Worm (Caenorhabditis elegans): ENCODE measurements around the gene acbp-6.

DNA sequence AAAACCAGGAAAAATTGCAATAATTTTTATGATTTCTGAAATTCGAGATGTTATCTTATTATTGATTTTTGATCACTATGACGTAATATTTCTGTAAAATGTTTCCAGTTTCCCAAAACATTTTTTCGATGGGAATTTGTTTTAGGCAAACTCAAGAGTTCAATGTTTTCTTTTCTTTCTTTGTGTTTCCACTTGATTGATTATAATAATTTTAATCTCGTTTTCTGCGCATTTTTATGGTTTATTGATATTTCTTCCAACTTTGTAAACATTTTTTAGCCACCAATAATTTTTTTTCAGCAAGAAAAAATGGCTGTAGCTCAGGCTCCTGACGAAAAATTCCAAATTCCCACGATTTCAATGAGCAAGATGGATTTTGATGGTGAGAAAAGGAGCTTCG, 19.3 kb downstream of the acbp-6 start, which contains the start of gene W03C9.6:
- TF ChIP-seq ama-1 (optimal IDR thresholded peaks at IDR 0.05) (no peak), ama-1 (GFP tag; optimal IDR thresholded peaks at IDR 0.05) (no peak), hmg-1.2 (GFP tag; IDR thresholded peaks at IDR 0.05) (no peak), ZK185.1 (tag; optimal IDR thresholded peaks at IDR 0.05; ENCODE audit: poor library complexity, severe bottlenecking) (no peak), pha-4 (tag; optimal IDR thresholded peaks at IDR 0.05) (no peak), unc-130 (GFP tag; optimal IDR thresholded peaks at IDR 0.05) (no peak), mel-28 (tag; optimal IDR thresholded peaks at IDR 0.05; ENCODE audit: borderline replicate concordance) (no peak), F52B5.7 (tag; optimal IDR thresholded peaks at IDR 0.05) (no peak), Y67H2A.10 (GFP tag; conservative IDR thresholded peaks at IDR 0.05) (no peak)
